Worm (Caenorhabditis elegans) whole organism, L4 larva: Measurements from ENCODE around the gene K12D12.4.

Experiments used
- D1046.2 ChIP-seq: fragments of 200-800 bp; sonication (Bioruptor generic); IDR thresholded peaks from 2 replicates; pipeline ENCODE4 v1.3.6; 2022; ENCODE audit warnings: missing genetic modification characterization, missing compliant biosample characterization
- F26F4.8 ChIP-seq: fragments of 200-800 bp; sonication (Bioruptor generic); conservative IDR thresholded peaks from 2 replicates; pipeline ENCODE4 v1.3.6; 2022; ENCODE audit warnings: missing genetic modification characterization, missing compliant biosample characterization
- F49E8.2 ChIP-seq: sonication (generic microtip); optimal IDR thresholded peaks from 2 replicates; lab custom pipeline; 2016; ENCODE audit warnings: missing compliant biosample characterization, mild to moderate bottlenecking, missing genetic modification characterization, borderline replicate concordance
- Y5F2A.4 ChIP-seq: fragments of 200-800 bp; sonication (Bioruptor generic); optimal IDR thresholded peaks from 2 replicates; lab custom pipeline; 2018; ENCODE audit warnings: mild to moderate bottlenecking, missing genetic modification characterization, missing compliant biosample characterization
- Y75B8A.6 ChIP-seq: fragments of 200-800 bp; sonication (Bioruptor generic); IDR thresholded peaks from 2 replicates; pipeline ENCODE4 v1.3.6; 2022; ENCODE audit warnings: missing genetic modification reagents, missing genetic modification characterization, missing compliant biosample characterization
- ZK337.2 ChIP-seq: fragments of 200-800 bp; sonication (Bioruptor generic); IDR thresholded peaks from 2 replicates; pipeline ENCODE4 v1.3.6; 2022; ENCODE audit warnings: missing genetic modification reagents, missing genetic modification characterization, missing compliant biosample characterization
- ZK546.5 ChIP-seq, 2 experiments: sonication (generic microtip); optimal IDR thresholded peaks; 2 replicates each; lab custom pipeline; 2017; ENCODE audit warnings: missing biosample characterization in 2 of 2, missing genetic modification characterization in 2 of 2
- ceh-44 ChIP-seq: fragments of 200-800 bp; sonication (Bioruptor generic); IDR thresholded peaks from 2 replicates; pipeline ENCODE4 v1.3.6; 2022; ENCODE audit warnings: missing genetic modification reagents, missing genetic modification characterization, missing compliant biosample characterization
- ceh-82 ChIP-seq: sonication (generic microtip); optimal IDR thresholded peaks from 2 replicates; lab custom pipeline; 2017; ENCODE audit warnings: missing biosample characterization, missing genetic modification characterization
- ces-1 ChIP-seq: fragments of 150-350 bp; sonication (generic microtip); optimal IDR thresholded peaks from 4 replicates; lab custom pipeline; 2014; ENCODE audit warnings: missing biosample characterization, missing genetic modification reagents, missing genetic modification characterization
- daf-8 ChIP-seq: fragments of 200-800 bp; sonication (Bioruptor generic); IDR thresholded peaks from 2 replicates; pipeline ENCODE4 v1.3.6; 2022; ENCODE audit warnings: missing genetic modification characterization, missing compliant biosample characterization
- dmd-6 ChIP-seq: fragments of 200-800 bp; sonication (Bioruptor generic); IDR thresholded peaks from 2 replicates; pipeline ENCODE4 v1.3.6; 2022; ENCODE audit warnings: missing genetic modification reagents, missing genetic modification characterization, missing compliant biosample characterization
- duxl-1 ChIP-seq: sonication (generic microtip); optimal IDR thresholded peaks from 2 replicates; lab custom pipeline; 2016; ENCODE audit warnings: mild to moderate bottlenecking, missing genetic modification characterization, moderate library complexity, missing compliant biosample characterization; ENCODE audit not compliant: poor library complexity
- dve-1 ChIP-seq: sonication (generic microtip); optimal IDR thresholded peaks from 2 replicates; lab custom pipeline; 2017; ENCODE audit warnings: antibody characterized with exemption, mild to moderate bottlenecking, missing genetic modification characterization, missing compliant biosample characterization; ENCODE audit not compliant: insufficient read depth
- fkh-10 ChIP-seq: fragments of 150-350 bp; optimal IDR thresholded peaks from 2 replicates; lab custom pipeline; 2014; ENCODE audit warnings: missing biosample characterization, missing genetic modification reagents, missing genetic modification characterization
- gei-8 ChIP-seq: fragments of 200-800 bp; sonication (Bioruptor generic); optimal IDR thresholded peaks from 2 replicates; lab custom pipeline; 2018; ENCODE audit warnings: mild to moderate bottlenecking, missing genetic modification characterization, missing compliant biosample characterization
- hlh-11 ChIP-seq: fragments of 200-800 bp; sonication (Bioruptor generic); optimal IDR thresholded peaks from 2 replicates; lab custom pipeline; 2018; ENCODE audit warnings: mild to moderate bottlenecking, missing genetic modification characterization, missing compliant biosample characterization
- hlh-30 ChIP-seq: sonication (generic microtip); optimal IDR thresholded peaks from 2 replicates; lab custom pipeline; 2017; ENCODE audit warnings: antibody characterized with exemption, mild to moderate bottlenecking, missing genetic modification characterization, missing compliant biosample characterization; ENCODE audit not compliant: insufficient read depth
- lim-7 ChIP-seq: fragments of 200-800 bp; sonication (Bioruptor generic); IDR thresholded peaks from 2 replicates; pipeline ENCODE4 v1.3.6; 2022; ENCODE audit warnings: missing genetic modification characterization, missing compliant biosample characterization
- lin-1 ChIP-seq: fragments of 200-800 bp; sonication (Bioruptor generic); IDR thresholded peaks from 2 replicates; pipeline ENCODE4 v1.3.6; 2022; ENCODE audit warnings: missing genetic modification reagents, missing genetic modification characterization, missing compliant biosample characterization
- lin-15B ChIP-seq: fragments of 150-350 bp; sonication (generic microtip); optimal IDR thresholded peaks from 3 replicates; lab custom pipeline; 2014; ENCODE audit warnings: missing biosample characterization, missing genetic modification characterization
- lin-29 ChIP-seq: fragments of 200-800 bp; sonication (Bioruptor generic); IDR thresholded peaks from 2 replicates; pipeline ENCODE4 v1.3.6; 2022; ENCODE audit warnings: missing genetic modification reagents, missing genetic modification characterization, missing compliant biosample characterization
- lin-38 ChIP-seq: fragments of 200-800 bp; sonication (Bioruptor generic); IDR thresholded peaks from 2 replicates; pipeline ENCODE4 v1.3.6; 2022; ENCODE audit warnings: missing genetic modification reagents, missing genetic modification characterization, missing compliant biosample characterization
- mdl-1 ChIP-seq, 2 experiments: fragments of 150-350 bp in 1 of 2; sonication (generic microtip) in 1 of 2; optimal IDR thresholded peaks; 2 replicates each; lab custom pipeline; 2014 to 2017; ENCODE audit warnings: missing biosample characterization in 2 of 2, missing genetic modification characterization in 2 of 2
- mxl-3 ChIP-seq: fragments of 200-800 bp; sonication (Bioruptor generic); optimal IDR thresholded peaks from 2 replicates; lab custom pipeline; 2018; ENCODE audit warnings: mild to moderate bottlenecking, missing genetic modification characterization, missing compliant biosample characterization
- nhr-11 ChIP-seq: fragments of 150-350 bp; optimal IDR thresholded peaks from 2 replicates; lab custom pipeline; 2014; ENCODE audit warnings: missing biosample characterization, missing genetic modification characterization
- nhr-28 ChIP-seq: fragments of 150-350 bp; optimal IDR thresholded peaks from 2 replicates; lab custom pipeline; 2014; ENCODE audit warnings: missing biosample characterization, missing genetic modification characterization
- nhr-48 ChIP-seq: sonication (generic microtip); optimal IDR thresholded peaks from 2 replicates; lab custom pipeline; 2016; ENCODE audit warnings: mild to moderate bottlenecking, missing genetic modification characterization, missing compliant biosample characterization
- php-3 ChIP-seq: fragments of 200-800 bp; sonication (Bioruptor generic); IDR thresholded peaks from 2 replicates; pipeline ENCODE4 v1.3.6; 2022; ENCODE audit warnings: missing genetic modification reagents, missing genetic modification characterization, missing compliant biosample characterization
- pqm-1 ChIP-seq: sonication (generic microtip); optimal IDR thresholded peaks from 2 replicates; lab custom pipeline; 2017; ENCODE audit warnings: missing biosample characterization, missing genetic modification characterization
- saeg-2 ChIP-seq: fragments of 200-800 bp; sonication (Bioruptor generic); IDR thresholded peaks from 2 replicates; pipeline ENCODE4 v1.3.6; 2022; ENCODE audit warnings: missing genetic modification reagents, missing genetic modification characterization, missing compliant biosample characterization
- snpc-1.2 ChIP-seq: fragments of 200-800 bp; sonication (Bioruptor generic); IDR thresholded peaks from 2 replicates; pipeline ENCODE4 v1.3.6; 2022; ENCODE audit warnings: missing genetic modification reagents, missing genetic modification characterization, missing compliant biosample characterization
- tra-1 ChIP-seq: fragments of 200-800 bp; sonication (Bioruptor generic); IDR thresholded peaks from 2 replicates; pipeline ENCODE4 v1.3.6; 2022; ENCODE audit warnings: missing genetic modification reagents, missing genetic modification characterization, missing compliant biosample characterization
- unc-39 ChIP-seq: sonication (generic microtip); optimal IDR thresholded peaks from 2 replicates; lab custom pipeline; 2017; ENCODE audit warnings: missing biosample characterization, missing genetic modification characterization
- unc-62 ChIP-seq, 3 experiments: fragments of 150-350 bp in 1 of 3; sonication (generic microtip); optimal IDR thresholded peaks in 2 of 3; peaks in 1 of 3; 1 replicate in 1 of 3; 2 replicates in 2 of 3; lab custom pipeline; 2014 to 2017; ENCODE audit warnings: missing biosample characterization in 3 of 3, missing genetic modification characterization in 3 of 3, missing genetic modification reagents in 3 of 3, missing genotype in 1 of 3
- zfp-3 ChIP-seq: fragments of 200-800 bp; sonication (Bioruptor generic); conservative IDR thresholded peaks from 2 replicates; pipeline ENCODE4 v1.3.6; 2022; ENCODE audit warnings: missing genetic modification reagents, missing genetic modification characterization, missing compliant biosample characterization
- ztf-7 ChIP-seq: fragments of 150-350 bp; optimal IDR thresholded peaks from 2 replicates; lab custom pipeline; 2014; ENCODE audit warnings: missing biosample characterization, missing genetic modification characterization

K12D12.4 gene

ce11 chrII:11854749-11855148 lies 10.8 kb downstream of the K12D12.4 start:
- TF ChIP-seq unc-39 (no peak), tra-1 (GFP tag; lab: Robert Waterston, UW) (no peak), lin-1 (GFP tag; lab: Robert Waterston, UW) (no peak), lin-15B (tag; lab: Kevin White, UChicago) (no peak), hlh-30 (tag; lab: Kevin White, UChicago) (peak; percentile 29), dve-1 (no peak), nhr-28 (tag; lab: Kevin White, UChicago) (peak; percentile 33), F26F4.8 (GFP tag; lab: Robert Waterston, UW) (no peak), php-3 (no peak)

DNA sequence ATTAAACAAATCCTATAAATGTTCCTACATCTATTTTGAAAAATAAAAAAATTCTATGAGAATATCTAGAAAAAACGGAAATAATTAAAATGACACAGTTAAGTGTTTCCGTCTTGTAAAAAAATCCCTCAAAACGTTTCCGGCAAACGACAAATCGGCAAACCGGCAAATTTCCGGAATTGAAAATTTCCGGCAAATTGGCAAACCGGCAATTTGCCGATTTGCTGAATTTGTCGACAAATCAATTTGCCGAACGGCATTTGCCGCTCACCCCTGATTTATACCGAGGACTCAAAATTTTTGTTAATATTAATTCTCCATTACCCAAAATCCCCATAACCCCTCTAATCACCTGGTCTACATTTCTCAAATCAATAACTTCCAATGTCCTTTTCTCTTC lies 12.4 kb downstream of the K12D12.4 start:
- TF ChIP-seq ZK546.5 (tag; optimal IDR thresholded peaks at IDR 0.05; lab: Kevin White, UChicago) (no peak), unc-62 (GFP tag; optimal IDR thresholded peaks at IDR 0.05 in 1 of 2; lab: Kevin White, UChicago) (peak in 1 of 2 experiments; percentile 52), unc-62 (tag; optimal IDR thresholded peaks at IDR 0.05; lab: Kevin White, UChicago) (no peak), nhr-11 (no peak)
- TF ChIP-seq, all 104 proteins: peak for 1

DNA sequence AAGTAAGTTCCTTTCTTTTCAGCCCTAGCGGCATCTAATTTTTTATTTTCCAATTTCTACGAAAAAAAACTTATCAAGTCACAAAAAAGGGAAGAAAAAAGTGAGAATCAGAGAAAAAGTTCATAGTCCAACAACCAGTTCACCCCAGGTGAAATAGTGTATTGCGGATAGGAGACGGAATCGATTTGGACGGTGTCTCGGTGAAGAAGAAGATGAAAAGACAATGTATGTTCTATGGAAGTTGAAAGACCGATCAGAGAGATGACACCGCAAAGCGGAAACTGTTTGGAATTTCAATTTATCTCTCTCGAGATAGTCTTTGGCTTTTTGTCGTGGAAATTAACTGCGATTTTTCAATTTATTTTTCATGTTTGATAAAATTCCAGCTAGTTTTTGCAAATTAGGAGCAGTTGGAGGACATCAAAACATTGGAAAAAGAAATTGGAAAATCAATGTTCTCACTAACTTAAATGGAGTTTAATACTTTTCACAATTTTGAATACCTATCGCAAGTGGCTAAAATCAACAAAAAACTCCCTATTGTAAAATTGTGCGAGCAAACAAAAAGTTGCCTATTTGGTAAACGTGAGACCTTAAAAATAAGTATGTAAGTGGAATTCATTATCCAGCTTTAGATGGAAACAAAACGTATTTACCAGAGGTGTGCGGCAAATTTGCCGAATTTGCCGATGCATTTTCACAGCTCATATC lies 13.2 kb downstream of the K12D12.4 start:
- no peak for TF ChIP-seq ceh-44 (GFP tag; lab: Robert Waterston, UW)
- peak; percentile 12 for TF ChIP-seq nhr-48
- no peak for TF ChIP-seq ZK337.2 (GFP tag; lab: Robert Waterston, UW)
- peak in 1 of 2 experiments; percentile 92 for TF ChIP-seq unc-62 (GFP tag; optimal IDR thresholded peaks at IDR 0.05 in 1 of 2; lab: Kevin White, UChicago)
- no peak for TF ChIP-seq unc-62 (tag; optimal IDR thresholded peaks at IDR 0.05; lab: Kevin White, UChicago)
- TF ChIP-seq D1046.2 = no peak
- TF ChIP-seq lin-38 = no peak
- peak in 1 of 2 experiments; percentile 22 for TF ChIP-seq mdl-1 (tag; optimal IDR thresholded peaks at IDR 0.05; lab: Kevin White, UChicago)
- no peak for TF ChIP-seq ztf-7
- TF ChIP-seq Y75B8A.6 (GFP tag; lab: Robert Waterston, UW) = no peak
- no peak for TF ChIP-seq unc-39
- no peak for TF ChIP-seq ceh-82
- TF ChIP-seq duxl-1 (tag; lab: Kevin White, UChicago) = no peak
- peak; percentile 6 for TF ChIP-seq nhr-28 (tag; lab: Kevin White, UChicago)
- TF ChIP-seq zfp-3 (GFP tag; lab: Robert Waterston, UW) = no peak
- no peak for TF ChIP-seq pqm-1 (tag; lab: Kevin White, UChicago)
- peak; percentile 28; the same call in 1 of the 2 replicates for TF ChIP-seq dmd-6 (GFP tag; lab: Robert Waterston, UW)
- no peak for TF ChIP-seq F49E8.2 (tag; lab: Kevin White, UChicago)
- TF ChIP-seq hlh-11 (tag; lab: Kevin White, UChicago) = peak; percentile 31
- TF ChIP-seq gei-8 = no peak
- no peak for TF ChIP-seq snpc-1.2 (GFP tag; lab: Robert Waterston, UW)
- TF ChIP-seq Y5F2A.4 (GFP tag; lab: Kevin White, UChicago) = no peak
- TF ChIP-seq lim-7 (GFP tag; lab: Robert Waterston, UW) = no peak
- no peak for TF ChIP-seq lin-29 (GFP tag; lab: Robert Waterston, UW)
- no peak for TF ChIP-seq mxl-3
- TF ChIP-seq fkh-10 (GFP tag; lab: Kevin White, UChicago) = no peak
- TF ChIP-seq saeg-2 = no peak
- TF ChIP-seq ces-1 (GFP tag; lab: Kevin White, UChicago) = no peak
- TF ChIP-seq daf-8 = no peak
- TF ChIP-seq php-3 = no peak
